Fruit fly (Drosophila melanogaster): Measurements from ENCODE around the gene CG45064.

CG45064 gene

DNA sequence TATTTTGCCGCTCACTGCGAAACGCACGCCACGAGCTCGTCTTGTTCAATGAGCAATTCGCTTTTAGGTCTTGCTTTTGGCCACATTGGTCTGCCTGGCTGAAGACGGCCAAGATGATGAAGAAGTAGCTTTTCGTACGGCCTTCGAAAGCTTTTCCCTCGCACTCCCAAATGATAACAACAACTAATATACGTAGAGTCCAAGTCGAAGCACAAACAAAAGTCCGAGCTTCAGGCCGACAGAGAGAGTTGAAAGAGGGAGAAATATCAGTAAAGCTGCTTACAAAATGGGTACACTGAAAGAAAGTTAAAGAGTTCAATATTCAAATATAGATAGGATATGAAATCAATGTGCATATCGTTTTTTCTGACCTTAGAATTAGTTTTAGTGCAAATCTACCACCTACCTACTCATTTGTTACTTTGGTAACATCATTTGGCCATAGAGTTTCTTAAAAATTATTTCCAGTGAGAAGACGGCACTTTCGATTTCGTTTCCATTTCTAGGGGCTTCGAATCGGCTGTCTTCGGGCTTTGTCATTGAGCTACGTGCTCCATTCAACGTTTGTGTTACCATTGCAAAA is at the start of gene CG45064, which contains the start of gene CG45065 (continued):
- TF ChIP-seq CG7786 (GFP tag; optimal IDR thresholded peaks at IDR 0.05) (peak; percentile 67), hb (GFP tag; IDR thresholded peaks at IDR 0.05; ENCODE audit: partially characterized antibody) (no peak), CG8281 (tag; optimal IDR thresholded peaks at IDR 0.05) (peak; percentile 58), CG12391 (tag; optimal IDR thresholded peaks at IDR 0.05) (peak; percentile 89), CG13123 (GFP tag; optimal IDR thresholded peaks at IDR 0.05) (peak; percentile 56), stc (GFP tag; IDR thresholded peaks at IDR 0.05) (peak; percentile 90), da (GFP tag; optimal IDR thresholded peaks at IDR 0.05) (peak; percentile 55), slbo (GFP tag; IDR thresholded peaks at IDR 0.05) (peak; percentile 77), hth (optimal IDR thresholded peaks at IDR 0.05) (no peak), CG16815 (GFP tag; optimal IDR thresholded peaks at IDR 0.05) (peak; percentile 20), z (GFP tag; IDR thresholded peaks at IDR 0.05) (no peak), peb (GFP tag; IDR thresholded peaks at IDR 0.05) (peak; percentile 61; the same call in 1 of the 2 replicates), CG11723 (GFP tag; optimal IDR thresholded peaks at IDR 0.05) (peak; percentile 78), ap (GFP tag; IDR thresholded peaks at IDR 0.05) (peak; percentile 90), CG1529 (GFP tag; optimal IDR thresholded peaks at IDR 0.05) (peak; percentile 84), CG18764 (GFP tag; optimal IDR thresholded peaks at IDR 0.05) (peak; percentile 56), CG3163 (GFP tag; optimal IDR thresholded peaks at IDR 0.05) (peak; percentile 66), Dad (GFP tag; optimal IDR thresholded peaks at IDR 0.05) (peak; percentile 70), CG10366 (GFP tag; IDR thresholded peaks at IDR 0.05) (peak; percentile 83), CG12219 (GFP tag; optimal IDR thresholded peaks at IDR 0.05) (peak; percentile 83), run (tag; optimal IDR thresholded peaks at IDR 0.05) (peak; percentile 84), Blimp-1 (GFP tag; optimal IDR thresholded peaks at IDR 0.05) (peak; percentile 100), crol (GFP tag; IDR thresholded peaks at IDR 0.05) (no peak), CG10209 (GFP tag; optimal IDR thresholded peaks at IDR 0.05) (peak; percentile 79), mam (GFP tag; optimal IDR thresholded peaks at IDR 0.05) (peak; percentile 83), Gsc (GFP tag; IDR thresholded peaks at IDR 0.05) (peak; percentile 59; the same call in 1 of the 2 replicates), CG42726 (GFP tag; IDR thresholded peaks at IDR 0.05; ENCODE audit: partially characterized antibody) (no peak), B-H1 (GFP tag; IDR thresholded peaks at IDR 0.05) (peak; percentile 78), exex (tag; optimal IDR thresholded peaks at IDR 0.05) (peak; percentile 11), Rx (GFP tag; IDR thresholded peaks at IDR 0.05) (peak; percentile 88), cg (GFP tag; optimal IDR thresholded peaks at IDR 0.05) (no peak), CG34422 (GFP tag; IDR thresholded peaks at IDR 0.05) (no peak), Max (GFP tag; optimal IDR thresholded peaks at IDR 0.05) (peak; percentile 52), psq (GFP tag; optimal IDR thresholded peaks at IDR 0.05) (peak; percentile 64), lmd (GFP tag; IDR thresholded peaks at IDR 0.05) (peak; percentile 81), jumu (GFP tag; optimal IDR thresholded peaks at IDR 0.05) (peak; percentile 78), CG17328 (GFP tag; IDR thresholded peaks at IDR 0.05) (peak; percentile 87), H2.0 (GFP tag; IDR thresholded peaks at IDR 0.05) (peak; percentile 85), CG14441 (GFP tag; IDR thresholded peaks at IDR 0.05) (peak; percentile 72), CG3281 (GFP tag; optimal IDR thresholded peaks at IDR 0.05) (peak; percentile 69), CG18599 (GFP tag; optimal IDR thresholded peaks at IDR 0.05) (peak; percentile 81), CG10431 (GFP tag; optimal IDR thresholded peaks at IDR 0.05) (peak; percentile 70), CG4707 (GFP tag; optimal IDR thresholded peaks at IDR 0.05) (peak; percentile 78), tio (GFP tag; optimal IDR thresholded peaks at IDR 0.05) (peak; percentile 61), CG10543 (GFP tag; optimal IDR thresholded peaks at IDR 0.05) (peak; percentile 24), bigmax (GFP tag; optimal IDR thresholded peaks at IDR 0.05) (no peak), CG2875 (GFP tag; optimal IDR thresholded peaks at IDR 0.05) (peak; percentile 80), Nf-YB (GFP tag; optimal IDR thresholded peaks at IDR 0.05) (peak; percentile 67), CG9932 (GFP tag; IDR thresholded peaks at IDR 0.05) (peak; percentile 70), Ptx1 (GFP tag; IDR thresholded peaks at IDR 0.05) (peak; percentile 88), Dll (GFP tag; IDR thresholded peaks at IDR 0.05; ENCODE audit: partially characterized antibody) (no peak)
